Worm (Caenorhabditis elegans) whole organism, L4/young adult: ENCODE data around the gene Y69E1A.4.

Source experiments
- W03F9.2 ChIP-seq: fragments of 150-350 bp; optimal IDR thresholded peaks from 2 replicates; lab custom pipeline; 2014; ENCODE audit warnings: missing biosample characterization, missing genetic modification characterization
- dao-5 ChIP-seq: sonication (generic microtip); optimal IDR thresholded peaks from 2 replicates; lab custom pipeline; 2016; ENCODE audit warnings: missing genotype, missing genetic modification characterization, moderate library complexity, missing compliant biosample characterization
- him-1 ChIP-seq: sonication (generic microtip); optimal IDR thresholded peaks from 2 replicates; lab custom pipeline; 2016; ENCODE audit warnings: missing genotype, missing genetic modification reagents, missing genetic modification characterization, missing compliant biosample characterization

ce11 chrIV:10970767-10971166, 15.7 kb downstream of the Y69E1A.4 start:
- no peak for TF ChIP-seq dao-5
- TF ChIP-seq him-1 = no peak
- TF ChIP-seq W03F9.2 (tag; lab: Kevin White, UChicago) = no peak
